Worm (Caenorhabditis elegans): ENCODE data around the gene F59B2.15.

Gene F59B2.15

DNA sequence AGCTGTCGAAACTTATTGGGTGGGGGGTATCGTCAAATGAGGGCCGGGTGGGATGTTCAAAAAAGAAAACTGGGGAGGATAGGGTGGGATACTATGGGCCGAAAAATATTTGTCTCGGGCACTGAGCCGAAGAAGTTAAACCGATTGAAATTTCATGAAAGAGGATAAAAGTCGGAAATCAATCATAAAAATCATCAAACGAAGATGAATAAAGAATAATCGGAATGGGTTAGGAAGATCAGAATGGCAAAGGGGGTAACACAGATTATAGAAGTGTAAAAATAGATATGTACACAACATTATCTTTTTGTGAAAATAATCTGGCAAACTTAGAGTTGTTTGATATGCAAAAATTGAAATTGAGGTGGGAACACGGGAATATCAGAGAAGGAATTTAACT is 46.9 kb downstream of the F59B2.15 start:
- TF ChIP-seq flt-1 (GFP tag; IDR thresholded peaks at IDR 0.05), result no peak
- no peak for TF ChIP-seq ref-1 (GFP tag; conservative IDR thresholded peaks at IDR 0.05)
- no peak for TF ChIP-seq ztf-29 (GFP tag; IDR thresholded peaks at IDR 0.05)
- no peak for TF ChIP-seq klf-2 (GFP tag; conservative IDR thresholded peaks at IDR 0.05)
- TF ChIP-seq cog-1 (tag; optimal IDR thresholded peaks at IDR 0.05), result no peak
- no peak for TF ChIP-seq ztf-23 (GFP tag; IDR thresholded peaks at IDR 0.05)
- TF ChIP-seq med-1 (GFP tag; optimal IDR thresholded peaks at IDR 0.05; ENCODE audit: insufficient read depth), result no peak
- no peak for TF ChIP-seq tab-1 (GFP tag; IDR thresholded peaks at IDR 0.05)
- no peak for TF ChIP-seq T22C8.4 (GFP tag; IDR thresholded peaks at IDR 0.05)
